Worm (Caenorhabditis elegans): Measurements from ENCODE around the gene C42C1.3.

DNA sequence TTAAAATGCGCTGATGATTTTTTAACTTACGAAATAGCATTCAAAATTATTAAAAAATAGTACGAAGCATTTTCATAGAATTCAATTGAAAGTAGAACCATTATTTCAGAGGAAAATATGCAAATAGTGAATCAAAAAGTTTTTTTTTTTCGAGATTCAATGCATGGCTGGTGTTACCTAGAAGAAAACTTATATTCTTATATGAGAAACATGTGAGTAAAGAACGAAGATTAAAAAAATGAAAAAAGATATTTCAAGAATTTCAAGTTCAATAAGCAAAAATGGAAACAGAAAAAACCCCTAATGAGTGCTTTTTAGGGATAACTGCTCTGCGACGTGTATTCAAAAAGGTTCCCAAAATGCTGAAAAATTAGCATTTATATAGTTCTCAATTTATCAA, 34.3 kb downstream of the C42C1.3 start, which contains the start of gene sre-16:
- TF ChIP-seq pha-4 (GFP tag; IDR thresholded peaks at IDR 0.05), result no peak
- TF ChIP-seq pha-4 (tag; optimal IDR thresholded peaks at IDR 0.05), result no peak
- no peak for TF ChIP-seq lin-38 (GFP tag; IDR thresholded peaks at IDR 0.05)

All from whole organism, L4 larva.